Worm (Caenorhabditis elegans): ENCODE measurements around the gene Y53F4B.39.

Y53F4B.39 gene

ce11 chrII:15109844-15110243, at the start of gene Y53F4B.39:
Y53F4B.39 (plus strand) TSS chrII:15110144.
- TF ChIP-seq ztf-23 (GFP tag; IDR thresholded peaks at IDR 0.05) (no peak), med-1 (GFP tag; optimal IDR thresholded peaks at IDR 0.05; ENCODE audit: insufficient read depth) (no peak), tab-1 (GFP tag; IDR thresholded peaks at IDR 0.05) (no peak), klf-2 (GFP tag; conservative IDR thresholded peaks at IDR 0.05) (no peak), flt-1 (GFP tag; IDR thresholded peaks at IDR 0.05) (no peak), ztf-29 (GFP tag; IDR thresholded peaks at IDR 0.05) (no peak), ref-1 (GFP tag; conservative IDR thresholded peaks at IDR 0.05) (no peak), cog-1 (tag; optimal IDR thresholded peaks at IDR 0.05) (no peak)

- TF ChIP-seq klf-2 (GFP tag; conservative IDR thresholded peaks at IDR 0.05): no peak
- TF ChIP-seq tab-1 (GFP tag; IDR thresholded peaks at IDR 0.05): no peak
- no peak for TF ChIP-seq ref-1 (GFP tag; conservative IDR thresholded peaks at IDR 0.05)
- no peak for TF ChIP-seq med-1 (GFP tag; optimal IDR thresholded peaks at IDR 0.05; ENCODE audit: insufficient read depth)
- no peak for TF ChIP-seq flt-1 (GFP tag; IDR thresholded peaks at IDR 0.05)
- TF ChIP-seq cog-1 (tag; optimal IDR thresholded peaks at IDR 0.05): no peak
- TF ChIP-seq T22C8.4 (GFP tag; IDR thresholded peaks at IDR 0.05): no peak
- no peak for TF ChIP-seq ztf-29 (GFP tag; IDR thresholded peaks at IDR 0.05)
- TF ChIP-seq ztf-23 (GFP tag; IDR thresholded peaks at IDR 0.05): no peak
Observed at ce11 chrII:15071571-15071970, 38.4 kb upstream of the Y53F4B.39 start, which contains the start of gene Y53F4B.18. Y53F4B.18 (minus strand) TSS chrII:15071671.

ce11 chrII:15074760-15075159, 35.2 kb upstream of the Y53F4B.39 start:
- no peak for TF ChIP-seq cog-1 (tag; optimal IDR thresholded peaks at IDR 0.05)
- no peak for TF ChIP-seq med-1 (GFP tag; optimal IDR thresholded peaks at IDR 0.05; ENCODE audit: insufficient read depth)
- TF ChIP-seq ztf-23 (GFP tag; IDR thresholded peaks at IDR 0.05): no peak
- TF ChIP-seq ref-1 (GFP tag; conservative IDR thresholded peaks at IDR 0.05): no peak
- no peak for TF ChIP-seq T22C8.4 (GFP tag; IDR thresholded peaks at IDR 0.05)
- TF ChIP-seq ztf-29 (GFP tag; IDR thresholded peaks at IDR 0.05): no peak
- TF ChIP-seq tab-1 (GFP tag; IDR thresholded peaks at IDR 0.05): no peak
- no peak for TF ChIP-seq klf-2 (GFP tag; conservative IDR thresholded peaks at IDR 0.05)
- no peak for TF ChIP-seq flt-1 (GFP tag; IDR thresholded peaks at IDR 0.05)

ce11 chrII:15076778-15077435, 33.0 kb upstream of the Y53F4B.39 start, which contains the start of gene Y53F4B.19:
Y53F4B.19 (plus strand) TSS chrII:15076934.
- TF ChIP-seq ztf-29 (GFP tag; IDR thresholded peaks at IDR 0.05): no peak

- TF ChIP-seq ref-1 (GFP tag; conservative IDR thresholded peaks at IDR 0.05) (no peak), flt-1 (GFP tag; IDR thresholded peaks at IDR 0.05) (no peak), T22C8.4 (GFP tag; IDR thresholded peaks at IDR 0.05) (no peak), med-1 (GFP tag; optimal IDR thresholded peaks at IDR 0.05; ENCODE audit: insufficient read depth) (no peak), cog-1 (tag; optimal IDR thresholded peaks at IDR 0.05) (no peak), ztf-23 (GFP tag; IDR thresholded peaks at IDR 0.05) (no peak), tab-1 (GFP tag; IDR thresholded peaks at IDR 0.05) (no peak), ztf-29 (GFP tag; IDR thresholded peaks at IDR 0.05) (no peak), klf-2 (GFP tag; conservative IDR thresholded peaks at IDR 0.05) (no peak)
Observed at ce11 chrII:15080535-15080934, 29.4 kb upstream of the Y53F4B.39 start.

ce11 chrII:15084170-15084569, 25.8 kb upstream of the Y53F4B.39 start, which contains the start of gene Y53F4B.20:
Y53F4B.20 (plus strand) TSS chrII:15084470.
- TF ChIP-seq cog-1 (tag; optimal IDR thresholded peaks at IDR 0.05) (no peak), tab-1 (GFP tag; IDR thresholded peaks at IDR 0.05) (no peak), ztf-23 (GFP tag; IDR thresholded peaks at IDR 0.05) (no peak), klf-2 (GFP tag; conservative IDR thresholded peaks at IDR 0.05) (no peak), flt-1 (GFP tag; IDR thresholded peaks at IDR 0.05) (no peak), T22C8.4 (GFP tag; IDR thresholded peaks at IDR 0.05) (no peak), med-1 (GFP tag; optimal IDR thresholded peaks at IDR 0.05; ENCODE audit: insufficient read depth) (no peak), ztf-29 (GFP tag; IDR thresholded peaks at IDR 0.05) (no peak), ref-1 (GFP tag; conservative IDR thresholded peaks at IDR 0.05) (no peak)

ce11 chrII:15089086-15089895, 20.7 kb upstream of the Y53F4B.39 start:
- TF ChIP-seq tab-1 (GFP tag; IDR thresholded peaks at IDR 0.05) (no peak), T22C8.4 (GFP tag; IDR thresholded peaks at IDR 0.05) (no peak), flt-1 (GFP tag; IDR thresholded peaks at IDR 0.05) (0 out of 2 replicates have a peak, but pooled peaks have one; percentile 48), ztf-23 (GFP tag; IDR thresholded peaks at IDR 0.05) (peak; percentile 66; the same call in 1 of the 2 replicates), klf-2 (GFP tag; conservative IDR thresholded peaks at IDR 0.05) (no peak), ztf-29 (GFP tag; IDR thresholded peaks at IDR 0.05) (no peak), cog-1 (tag; optimal IDR thresholded peaks at IDR 0.05) (no peak), ref-1 (GFP tag; conservative IDR thresholded peaks at IDR 0.05) (no peak), med-1 (GFP tag; optimal IDR thresholded peaks at IDR 0.05; ENCODE audit: insufficient read depth) (no peak)

- no peak for TF ChIP-seq ztf-23 (GFP tag; IDR thresholded peaks at IDR 0.05)
- TF ChIP-seq med-1 (GFP tag; optimal IDR thresholded peaks at IDR 0.05; ENCODE audit: insufficient read depth): no peak
- TF ChIP-seq T22C8.4 (GFP tag; IDR thresholded peaks at IDR 0.05): no peak
- no peak for TF ChIP-seq cog-1 (tag; optimal IDR thresholded peaks at IDR 0.05)
- TF ChIP-seq tab-1 (GFP tag; IDR thresholded peaks at IDR 0.05): no peak
- TF ChIP-seq flt-1 (GFP tag; IDR thresholded peaks at IDR 0.05): no peak
- TF ChIP-seq ztf-29 (GFP tag; IDR thresholded peaks at IDR 0.05): no peak
- no peak for TF ChIP-seq klf-2 (GFP tag; conservative IDR thresholded peaks at IDR 0.05)
- no peak for TF ChIP-seq ref-1 (GFP tag; conservative IDR thresholded peaks at IDR 0.05)
Observed at ce11 chrII:15089896-15090230, 20.1 kb upstream of the Y53F4B.39 start, which contains the start of gene Y53F4B.21. Y53F4B.21 (plus strand) TSS chrII:15090180.

ce11 chrII:15096328-15096727, 13.6 kb upstream of the Y53F4B.39 start:
- TF ChIP-seq klf-2 (GFP tag; conservative IDR thresholded peaks at IDR 0.05): 0 out of 2 replicates have a peak, but pooled peaks have one; percentile 38
